Worm (Caenorhabditis elegans) whole organism, L1 larva: ENCODE results near the gene dhs-5.

ENCODE experiments used
- C04F5.9 ChIP-seq: sonication (generic microtip); optimal IDR thresholded peaks from 2 replicates; lab custom pipeline; 2016; ENCODE audit warnings: missing genetic modification characterization, missing compliant biosample characterization
- C34B4.2 ChIP-seq: sonication (generic microtip); optimal IDR thresholded peaks from 2 replicates; lab custom pipeline; 2017; ENCODE audit warnings: mild to moderate bottlenecking, missing genetic modification characterization, missing compliant biosample characterization
- F16B12.6 ChIP-seq: fragments of 150-350 bp; optimal IDR thresholded peaks from 2 replicates; lab custom pipeline; 2014; ENCODE audit warnings: missing biosample characterization, missing genetic modification characterization
- alr-1 ChIP-seq: fragments of 200-800 bp; sonication (Bioruptor generic); optimal IDR thresholded peaks from 2 replicates; lab custom pipeline; 2018; ENCODE audit warnings: borderline replicate concordance, mild to moderate bottlenecking, missing genetic modification characterization, missing compliant biosample characterization
- aly-2 ChIP-seq: fragments of 150-350 bp; optimal IDR thresholded peaks from 2 replicates; lab custom pipeline; 2014; ENCODE audit warnings: missing biosample characterization, missing genetic modification characterization
- ama-1 ChIP-seq: fragments of 150-350 bp; optimal IDR thresholded peaks from 2 replicates; lab custom pipeline; 2014
- blmp-1 ChIP-seq: fragments of 150-350 bp; optimal IDR thresholded peaks from 2 replicates; lab custom pipeline; 2014; ENCODE audit warnings: missing biosample characterization, missing genetic modification characterization
- ceh-8 ChIP-seq: fragments of 200-800 bp; sonication (Bioruptor generic); optimal IDR thresholded peaks from 2 replicates; lab custom pipeline; 2018; ENCODE audit warnings: mild to moderate bottlenecking, missing genetic modification characterization, moderate library complexity, missing compliant biosample characterization
- ceh-82 ChIP-seq, 3 experiments: fragments of 150-350 bp in 1 of 3; sonication (generic microtip) in 2 of 3; optimal IDR thresholded peaks; 2 replicates each; lab custom pipeline; 2014 to 2017; ENCODE audit warnings: missing biosample characterization in 3 of 3, missing genetic modification characterization in 3 of 3
- ceh-88 ChIP-seq: fragments of 200-800 bp; sonication (Bioruptor generic); IDR thresholded peaks from 2 replicates; pipeline ENCODE4 v1.3.6; 2022; ENCODE audit warnings: missing genetic modification characterization, missing compliant biosample characterization
- ces-1 ChIP-seq: fragments of 150-350 bp; optimal IDR thresholded peaks from 2 replicates; lab custom pipeline; 2014; ENCODE audit warnings: missing biosample characterization, missing genetic modification reagents, missing genetic modification characterization
- dpl-1 ChIP-seq, 3 experiments: fragments of 150-350 bp in 2 of 3; sonication (generic microtip) in 1 of 3; optimal IDR thresholded peaks; 2 replicates each; lab custom pipeline; 2014 to 2017; ENCODE audit warnings: missing biosample characterization in 3 of 3, missing genetic modification characterization in 3 of 3, missing genetic modification reagents in 3 of 3
- efl-1 ChIP-seq, 4 experiments: fragments of 150-350 bp; optimal IDR thresholded peaks in 3 of 4; peaks in 1 of 4; 1 replicate in 1 of 4; 2 replicates in 3 of 4; lab custom pipeline; 2014; ENCODE audit warnings: missing biosample characterization in 2 of 4, missing genetic modification characterization in 2 of 4, missing genetic modification reagents in 2 of 4
- egl-27 ChIP-seq, 2 experiments: fragments of 150-350 bp in 1 of 2; sonication (generic microtip); optimal IDR thresholded peaks; 3 replicates each; lab custom pipeline; 2017 to 2018; ENCODE audit warnings: missing biosample characterization in 2 of 2, missing genetic modification characterization in 2 of 2, missing genetic modification reagents in 2 of 2
- elt-2 ChIP-seq: sonication (generic microtip); optimal IDR thresholded peaks from 2 replicates; lab custom pipeline; 2016; ENCODE audit warnings: missing genetic modification characterization, mild to moderate bottlenecking, inconsistent platforms, missing compliant biosample characterization, missing genetic modification reagents
- fkh-8 ChIP-seq: sonication (generic microtip); optimal IDR thresholded peaks from 2 replicates; lab custom pipeline; 2016; ENCODE audit warnings: mild to moderate bottlenecking, missing genetic modification characterization, missing compliant biosample characterization
- fos-1 ChIP-seq: fragments of 150-350 bp; optimal IDR thresholded peaks from 2 replicates; lab custom pipeline; 2014; ENCODE audit warnings: missing biosample characterization, missing genetic modification characterization
- hlh-17 ChIP-seq: fragments of 200-800 bp; sonication (Bioruptor generic); optimal IDR thresholded peaks from 2 replicates; lab custom pipeline; 2018; ENCODE audit warnings: missing genetic modification characterization, mild to moderate bottlenecking, missing compliant biosample characterization, moderate library complexity, borderline replicate concordance
- irx-1 ChIP-seq: sonication (generic microtip); optimal IDR thresholded peaks from 2 replicates; lab custom pipeline; 2016; ENCODE audit warnings: missing genetic modification characterization, missing compliant biosample characterization
- lin-13 ChIP-seq: fragments of 150-350 bp; optimal IDR thresholded peaks from 2 replicates; lab custom pipeline; 2014; ENCODE audit warnings: missing biosample characterization, missing genetic modification reagents, missing genetic modification characterization
- lin-14 ChIP-seq: fragments of 200-800 bp; sonication (Bioruptor generic); optimal IDR thresholded peaks from 2 replicates; lab custom pipeline; 2018; ENCODE audit warnings: mild to moderate bottlenecking, missing genetic modification characterization, moderate library complexity, missing compliant biosample characterization
- lin-35 ChIP-seq, 2 experiments: fragments of 150-350 bp; optimal IDR thresholded peaks; 2 replicates each; lab custom pipeline; 2014; ENCODE audit warnings: missing biosample characterization in 2 of 2, missing genetic modification characterization in 2 of 2, missing genetic modification reagents in 2 of 2
- mep-1 ChIP-seq: fragments of 150-350 bp; optimal IDR thresholded peaks from 2 replicates; lab custom pipeline; 2014; ENCODE audit warnings: missing biosample characterization, missing genetic modification characterization
- nhr-20 ChIP-seq: sonication (generic microtip); optimal IDR thresholded peaks from 2 replicates; lab custom pipeline; 2016; ENCODE audit warnings: mild to moderate bottlenecking, missing genetic modification characterization, missing compliant biosample characterization
- nhr-237 ChIP-seq: fragments of 150-350 bp; optimal IDR thresholded peaks from 2 replicates; lab custom pipeline; 2014; ENCODE audit warnings: missing biosample characterization, missing genetic modification characterization
- nhr-28 ChIP-seq: fragments of 150-350 bp; optimal IDR thresholded peaks from 2 replicates; lab custom pipeline; 2014; ENCODE audit warnings: missing biosample characterization, missing genetic modification characterization
- nhr-77 ChIP-seq: fragments of 150-350 bp; optimal IDR thresholded peaks from 2 replicates; lab custom pipeline; 2014; ENCODE audit warnings: missing biosample characterization, missing genetic modification characterization
- nhr-84 ChIP-seq: sonication (generic microtip); optimal IDR thresholded peaks from 2 replicates; lab custom pipeline; 2017; ENCODE audit warnings: missing biosample characterization, missing genetic modification characterization
- pag-3 ChIP-seq: sonication (generic microtip); optimal IDR thresholded peaks from 2 replicates; lab custom pipeline; 2017; ENCODE audit warnings: missing genetic modification characterization, mild to moderate bottlenecking, missing compliant biosample characterization, antibody characterized with exemption, borderline replicate concordance; ENCODE audit not compliant: insufficient read depth
- rnt-1 ChIP-seq: sonication (generic microtip); optimal IDR thresholded peaks from 2 replicates; lab custom pipeline; 2016; ENCODE audit warnings: mild to moderate bottlenecking, missing genetic modification characterization, moderate library complexity, missing compliant biosample characterization
- snpc-4 ChIP-seq: fragments of 150-350 bp; optimal IDR thresholded peaks from 2 replicates; lab custom pipeline; 2014; ENCODE audit warnings: missing biosample characterization, missing genetic modification characterization
- snu-23 ChIP-seq: sonication (generic microtip); optimal IDR thresholded peaks from 2 replicates; lab custom pipeline; 2016; ENCODE audit warnings: missing genetic modification characterization, missing compliant biosample characterization
- swsn-7 ChIP-seq: sonication (generic microtip); optimal IDR thresholded peaks from 2 replicates; lab custom pipeline; 2016; ENCODE audit warnings: missing genetic modification characterization, missing compliant biosample characterization
- tlp-1 ChIP-seq: fragments of 150-350 bp; optimal IDR thresholded peaks from 2 replicates; lab custom pipeline; 2014; ENCODE audit warnings: missing biosample characterization, missing genetic modification characterization
- unc-98 ChIP-seq: fragments of 200-800 bp; sonication (Bioruptor generic); IDR thresholded peaks from 2 replicates; pipeline ENCODE4 v1.3.6; 2022; ENCODE audit warnings: missing genetic modification characterization, missing compliant biosample characterization
- xbp-1 ChIP-seq: sonication (generic microtip); optimal IDR thresholded peaks from 2 replicates; lab custom pipeline; 2016; ENCODE audit warnings: missing genetic modification characterization, missing compliant biosample characterization
- zag-1 ChIP-seq: fragments of 150-350 bp; optimal IDR thresholded peaks from 2 replicates; lab custom pipeline; 2014; ENCODE audit warnings: missing biosample characterization, missing genetic modification characterization

Gene dhs-5

DNA sequence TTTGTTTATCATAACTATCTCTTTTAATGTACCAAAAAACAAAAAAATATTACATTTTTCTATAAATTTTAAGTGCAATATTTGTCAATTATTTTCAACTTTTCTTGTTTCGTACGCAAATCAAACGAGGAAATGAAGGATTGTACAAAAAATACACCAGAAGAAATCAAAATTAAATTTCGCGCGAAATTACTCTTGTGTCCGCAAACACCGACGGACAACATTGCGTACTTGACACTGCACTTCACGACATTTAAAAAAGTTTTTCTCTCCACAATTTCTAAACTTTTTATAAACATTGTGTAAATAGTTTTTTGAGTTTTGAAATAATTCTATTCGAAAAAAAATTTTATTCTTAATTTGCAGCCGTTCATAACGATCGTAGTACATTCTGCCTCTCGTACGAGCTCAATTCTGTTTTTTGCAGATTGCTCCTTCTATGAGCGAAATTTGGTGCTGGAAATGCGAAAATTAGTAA lies 20.3 kb downstream of the dhs-5 start, which contains the start of gene mrps-16 (continued):
- TF ChIP-seq egl-27 (tag; optimal IDR thresholded peaks at IDR 0.05; lab: Kevin White, UChicago) (no peak), lin-14 (peak; percentile 62), blmp-1 (peak; percentile 59), C04F5.9 (tag; lab: Kevin White, UChicago) (peak; percentile 4)

DNA sequence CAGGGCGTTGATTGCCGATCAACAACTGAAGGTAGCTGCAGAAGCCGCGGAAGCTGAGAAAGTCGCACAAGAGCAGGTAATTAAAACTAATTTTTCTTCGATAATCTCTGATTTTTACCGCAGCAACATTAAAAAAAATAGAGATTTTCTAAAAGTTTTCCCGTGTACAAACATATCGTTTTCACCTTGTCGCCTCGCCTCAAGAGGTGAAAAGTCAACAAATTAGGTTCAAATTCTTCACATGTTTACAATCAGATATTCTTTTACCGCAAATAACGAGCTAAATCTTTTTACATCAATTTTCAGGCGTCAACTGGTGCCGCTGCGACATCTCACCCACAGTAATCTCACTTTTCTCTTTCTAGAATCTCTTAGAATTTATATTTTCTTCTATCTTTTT lies 21.3 kb downstream of the dhs-5 start, which contains the start of gene ilcr-2:
ilcr-2 (plus strand) TSS at position 301 of the 400 bp plus-strand sequence.
- TF ChIP-seq ceh-8 (GFP tag; lab: Kevin White, UChicago), result no peak
- TF ChIP-seq elt-2 (tag; lab: Kevin White, UChicago), result no peak
- TF ChIP-seq nhr-237, result no peak
- TF ChIP-seq, all 84 proteins: peak for 0

DNA sequence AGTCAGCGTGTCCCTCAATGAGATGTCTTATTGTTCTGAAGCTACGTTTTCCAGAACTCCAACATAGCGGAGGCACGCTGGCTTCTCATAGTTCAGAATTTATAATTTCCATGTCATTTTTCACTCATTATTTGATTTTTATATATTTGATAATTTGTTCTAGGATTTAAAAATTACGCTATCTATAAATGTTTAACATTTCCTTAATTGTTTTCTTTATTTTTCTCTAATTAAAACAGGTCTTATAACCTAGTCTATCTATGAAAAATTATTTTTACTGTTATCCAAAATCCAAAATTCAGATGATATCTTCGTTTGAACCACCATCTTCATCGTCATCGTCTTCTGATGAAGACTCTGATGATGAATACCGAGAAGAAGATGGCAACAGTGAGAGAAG lies 24.7 kb downstream of the dhs-5 start, which contains the start of gene F56D1.1:
F56D1.1 (plus strand) TSS at position 301 of the 400 bp plus-strand sequence.
- TF ChIP-seq efl-1 (optimal IDR thresholded peaks at IDR 0.05; lab: Kevin White, UChicago), result no peak
- peak in 1 of 2 experiments; percentile 49 for TF ChIP-seq efl-1 (GFP tag; optimal IDR thresholded peaks at IDR 0.05 in 1 of 2; lab: Kevin White, UChicago)
- TF ChIP-seq F16B12.6 (tag; lab: Kevin White, UChicago), result no peak

DNA sequence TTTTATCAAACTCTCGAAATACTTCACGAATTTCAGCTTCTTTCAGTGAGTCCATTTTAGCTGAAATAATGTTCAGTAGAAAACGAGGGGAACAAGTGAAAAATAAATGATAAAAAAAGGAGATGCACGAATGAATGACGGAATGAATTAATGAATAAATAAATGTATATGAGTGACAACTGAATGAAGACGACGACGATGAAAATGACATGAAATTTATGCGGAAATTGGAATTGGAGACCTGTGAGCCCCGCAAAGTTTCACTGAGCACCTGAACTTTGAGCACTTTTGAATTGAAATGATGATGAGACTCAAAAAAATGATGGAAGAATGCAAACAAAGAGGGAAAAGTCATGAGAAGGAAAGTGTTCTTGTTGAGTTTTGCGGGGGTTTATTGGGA lies 28.3 kb downstream of the dhs-5 start, which contains the start of gene cal-8:
cal-8 (minus strand) TSS at position 60 of the 400 bp plus-strand sequence.
- TF ChIP-seq rnt-1 (tag; lab: Kevin White, UChicago) (no peak), unc-98 (no peak), nhr-237 (no peak), nhr-28 (tag; lab: Kevin White, UChicago) (no peak), pag-3 (tag; lab: Kevin White, UChicago) (no peak), snpc-4 (no peak), hlh-17 (GFP tag; lab: Kevin White, UChicago) (no peak), fkh-8 (no peak), swsn-7 (tag; lab: Kevin White, UChicago) (no peak), lin-35 (GFP tag; optimal IDR thresholded peaks at IDR 0.05; lab: Kevin White, UChicago) (no peak), fos-1 (tag; lab: Kevin White, UChicago) (no peak), nhr-77 (tag; lab: Kevin White, UChicago) (no peak), snu-23 (GFP tag; lab: Kevin White, UChicago) (no peak)

DNA sequence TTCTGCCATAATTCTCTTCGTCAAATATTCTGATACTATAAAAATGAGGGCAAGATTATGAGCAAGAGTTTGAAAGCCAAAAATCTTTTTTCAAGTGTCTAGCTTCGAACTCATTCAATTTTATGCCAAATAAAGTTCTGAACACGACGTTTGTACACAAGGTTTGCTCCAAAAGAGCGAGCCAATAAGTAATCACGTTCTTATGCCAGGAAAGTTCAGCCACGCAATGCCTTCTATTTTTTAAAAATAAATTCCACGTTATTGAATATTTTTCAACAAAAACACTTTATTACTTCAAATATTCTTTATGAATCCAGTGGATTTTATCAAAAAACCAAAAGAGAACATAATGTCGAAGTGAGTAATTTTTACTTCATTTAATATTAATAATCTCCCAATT lies 34.2 kb downstream of the dhs-5 start, which contains the start of gene nep-5:
nep-5 (plus strand) TSS at position 301 of the 400 bp plus-strand sequence.
- no peak for TF ChIP-seq C34B4.2 (tag; lab: Kevin White, UChicago)
- TF ChIP-seq irx-1 (tag; lab: Kevin White, UChicago), result no peak
- TF ChIP-seq lin-13 (GFP tag; lab: Kevin White, UChicago), result no peak
- TF ChIP-seq tlp-1 (tag; lab: Kevin White, UChicago), result no peak
- no peak for TF ChIP-seq egl-27 (tag; optimal IDR thresholded peaks at IDR 0.05; lab: Kevin White, UChicago)
- no peak for TF ChIP-seq ceh-82 (tag; optimal IDR thresholded peaks at IDR 0.05; lab: Kevin White, UChicago)

DNA sequence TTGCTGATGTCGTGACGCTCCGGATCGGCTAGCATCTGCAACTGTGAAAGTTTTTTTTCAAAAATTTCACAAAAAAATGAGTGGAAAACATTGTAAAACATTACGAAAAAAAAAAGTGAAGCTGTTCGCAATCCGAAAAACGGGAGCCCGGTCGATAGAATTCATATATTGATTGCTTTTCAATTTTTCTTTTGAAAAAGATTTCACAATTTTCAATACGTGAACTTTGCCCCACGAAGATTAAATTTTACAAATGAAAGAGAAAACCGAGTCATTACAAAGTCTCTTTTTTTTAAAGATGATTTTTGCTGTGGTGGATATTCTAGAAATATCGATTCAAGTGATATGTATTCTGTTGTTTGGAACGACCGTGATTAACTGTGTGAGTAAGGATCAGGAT lies 40.8 kb downstream of the dhs-5 start, which contains the start of gene F12A10.6:
F12A10.6 (minus strand) TSS at position 101 of the 400 bp plus-strand sequence.
- no peak for TF ChIP-seq ceh-88 (GFP tag; lab: Robert Waterston, UW)
- TF ChIP-seq alr-1 (tag; lab: Kevin White, UChicago), result no peak
- TF ChIP-seq dpl-1 (GFP tag; optimal IDR thresholded peaks at IDR 0.05; lab: Kevin White, UChicago), result no peak
- no peak for TF ChIP-seq aly-2 (tag; lab: Kevin White, UChicago)
- TF ChIP-seq xbp-1 (tag; lab: Kevin White, UChicago), result no peak
- TF ChIP-seq zag-1 (tag; lab: Kevin White, UChicago), result no peak
- no peak for TF ChIP-seq tlp-1 (tag; lab: Kevin White, UChicago)
- TF ChIP-seq ama-1 (lab: Kevin White, UChicago), result no peak
- TF ChIP-seq swsn-7 (tag; lab: Kevin White, UChicago), result no peak
- no peak for TF ChIP-seq nhr-84 (tag; lab: Kevin White, UChicago)
- no peak for TF ChIP-seq lin-13 (GFP tag; lab: Kevin White, UChicago)
- no peak for TF ChIP-seq ces-1
- TF ChIP-seq mep-1 (tag; lab: Kevin White, UChicago), result no peak
- TF ChIP-seq hlh-17 (GFP tag; lab: Kevin White, UChicago), result no peak
- no peak for TF ChIP-seq nhr-237
- TF ChIP-seq nhr-20 (tag; lab: Kevin White, UChicago), result no peak
